Fruit fly (Drosophila melanogaster): ENCODE data around the gene CG13282.
A peak's percentile ranks its signal among the peaks of the same experiment; 100 is the strongest.

The CG13282 gene

dm6 chr2L:16815989-16816749, 18.1 kb downstream of the CG13282 start, which contains the start of gene mdy (continued):
- TF ChIP-seq gsb (GFP tag; IDR thresholded peaks at IDR 0.05) (peak; percentile 35; the same call in 1 of the 2 replicates), CrebB (tag; optimal IDR thresholded peaks at IDR 0.05) (no peak), CG8089 (GFP tag; optimal IDR thresholded peaks at IDR 0.05) (no peak), CG16863 (GFP tag; optimal IDR thresholded peaks at IDR 0.05) (peak; percentile 55), croc (GFP tag; conservative IDR thresholded peaks at IDR 0.05) (no peak), run (tag; optimal IDR thresholded peaks at IDR 0.05) (no peak), cato (GFP tag; optimal IDR thresholded peaks at IDR 0.05; ENCODE audit: borderline replicate concordance) (no peak), chn (GFP tag; optimal IDR thresholded peaks at IDR 0.05) (peak; percentile 26), CG12155 (GFP tag; optimal IDR thresholded peaks at IDR 0.05) (peak; percentile 41), CG4730 (GFP tag; IDR thresholded peaks at IDR 0.05) (peak; percentile 30; the same call in 1 of the 2 replicates), Lim3 (GFP tag; IDR thresholded peaks at IDR 0.05) (no peak), lov (optimal IDR thresholded peaks at IDR 0.05) (no peak), lov (GFP tag; IDR thresholded peaks at IDR 0.05) (0 out of 3 replicates have a peak, but pooled peaks have one; percentile 56), Meics (GFP tag; optimal IDR thresholded peaks at IDR 0.05) (peak; percentile 26), CG18262 (tag; optimal IDR thresholded peaks at IDR 0.05) (peak; percentile 68), CG3847 (GFP tag; IDR thresholded peaks at IDR 0.05) (peak; percentile 50; the same call in 1 of the 2 replicates), so (GFP tag; IDR thresholded peaks at IDR 0.05) (no peak), fru (optimal IDR thresholded peaks at IDR 0.05) (no peak), usp (GFP tag; optimal IDR thresholded peaks at IDR 0.05) (no peak), Six4 (GFP tag; optimal IDR thresholded peaks at IDR 0.05) (peak; percentile 33), twi (tag; optimal IDR thresholded peaks at IDR 0.05) (no peak), unpg (GFP tag; optimal IDR thresholded peaks at IDR 0.05) (peak; percentile 50), HLHmδ (GFP tag; optimal IDR thresholded peaks at IDR 0.05) (no peak), fu2 (GFP tag; optimal IDR thresholded peaks at IDR 0.05) (peak; percentile 52), D19B (GFP tag; optimal IDR thresholded peaks at IDR 0.05) (peak; percentile 36), Hr3 (GFP tag; optimal IDR thresholded peaks at IDR 0.05) (peak; percentile 42), amos (GFP tag; IDR thresholded peaks at IDR 0.05; ENCODE audit: partially characterized antibody) (no peak), CG31224 (GFP tag; IDR thresholded peaks at IDR 0.05) (peak; percentile 38; the same call in 1 of the 2 replicates), CG6791 (GFP tag; IDR thresholded peaks at IDR 0.05; ENCODE audit: partially characterized antibody) (no peak), CG7987 (GFP tag; optimal IDR thresholded peaks at IDR 0.05) (no peak), CG14860 (GFP tag; IDR thresholded peaks at IDR 0.05; ENCODE audit: partially characterized antibody) (peak; percentile 52; the same call in 1 of the 3 replicates), CG1647 (GFP tag; optimal IDR thresholded peaks at IDR 0.05) (peak; percentile 43), Mad (GFP tag; optimal IDR thresholded peaks at IDR 0.05) (peak; percentile 50), CG11504 (tag; optimal IDR thresholded peaks at IDR 0.05) (peak; percentile 65), corto (GFP tag; optimal IDR thresholded peaks at IDR 0.05) (peak; percentile 33), CG11696 (GFP tag; IDR thresholded peaks at IDR 0.05) (no peak), insv (GFP tag; optimal IDR thresholded peaks at IDR 0.05) (peak in 1 of 2 experiments; percentile 62), CG12071 (GFP tag; optimal IDR thresholded peaks at IDR 0.05) (no peak), bbx (GFP tag; IDR thresholded peaks at IDR 0.05; ENCODE audit: partially characterized antibody) (peak; percentile 64), CG10321 (GFP tag; IDR thresholded peaks at IDR 0.05) (no peak), Gsc (GFP tag; IDR thresholded peaks at IDR 0.05) (no peak), Drgx (GFP tag; IDR thresholded peaks at IDR 0.05) (peak; percentile 57; the same call in 1 of the 2 replicates), CG9797 (GFP tag; optimal IDR thresholded peaks at IDR 0.05) (peak; percentile 19), esg (GFP tag; conservative IDR thresholded peaks at IDR 0.05) (peak; percentile 58), tin (GFP tag; optimal IDR thresholded peaks at IDR 0.05) (peak; percentile 50), zen2 (GFP tag; IDR thresholded peaks at IDR 0.05; ENCODE audit: partially characterized antibody) (no peak), NFAT (GFP tag; IDR thresholded peaks at IDR 0.05) (peak; percentile 86), Lhr (GFP tag; optimal IDR thresholded peaks at IDR 0.05) (peak; percentile 79), NC2β (GFP tag; optimal IDR thresholded peaks at IDR 0.05) (peak; percentile 37), ftz-f1 (GFP tag; optimal IDR thresholded peaks at IDR 0.05) (no peak)
